Worm (Caenorhabditis elegans): ENCODE results near the gene Y75B8A.19.

DNA sequence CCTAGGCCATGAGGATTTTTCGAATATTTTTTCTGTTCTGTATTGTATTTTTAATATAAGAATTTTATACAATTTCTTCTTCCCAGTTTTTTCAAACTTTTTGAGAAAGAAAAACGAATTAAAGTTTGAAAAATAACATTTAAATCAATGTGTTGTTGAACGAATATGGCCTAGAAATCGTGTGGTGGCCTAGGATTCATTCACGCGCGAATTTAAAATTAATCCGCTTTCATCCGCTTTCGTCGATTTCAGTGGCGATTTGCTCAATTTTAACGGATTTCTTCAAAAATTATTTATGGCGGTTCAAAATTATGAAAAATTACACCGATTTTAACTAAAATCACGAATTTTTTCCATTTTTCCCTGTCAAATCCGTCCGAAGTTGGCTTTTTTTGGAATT is 20.9 kb downstream of the Y75B8A.19 start:
- TF ChIP-seq hnd-1 (tag; optimal IDR thresholded peaks at IDR 0.05) (no peak), pes-1 (GFP tag; IDR thresholded peaks at IDR 0.05) (no peak), ama-1 (optimal IDR thresholded peaks at IDR 0.05) (no peak), scrt-1 (GFP tag; IDR thresholded peaks at IDR 0.05) (no peak), tbx-37 (GFP tag; conservative IDR thresholded peaks at IDR 0.05) (no peak), flt-1 (GFP tag; IDR thresholded peaks at IDR 0.05) (no peak), ceh-13 (GFP tag; optimal IDR thresholded peaks at IDR 0.05) (no peak)

Data from whole organism, early embryonic.